Fruit fly (Drosophila melanogaster): ENCODE data around the gene CG7430.

- no peak for TF ChIP-seq CG17806 (tag; optimal IDR thresholded peaks at IDR 0.05)
- no peak for TF ChIP-seq CG14655 (GFP tag; optimal IDR thresholded peaks at IDR 0.05)
- no peak for TF ChIP-seq EcR (GFP tag; optimal IDR thresholded peaks at IDR 0.05)
- TF ChIP-seq CG8159 (tag; optimal IDR thresholded peaks at IDR 0.05): no peak
- TF ChIP-seq CG15710 (tag; optimal IDR thresholded peaks at IDR 0.05): no peak
Observed at dm6 chr3L:17802107-17802506, 44.6 kb upstream of the CG7430 start, which contains the start of gene NUCB1.

Measured in whole organism, pupa.